Fruit fly (Drosophila melanogaster) whole organism, embryonic: ENCODE data around the gene pbl.

Experiments
- Aef1 ChIP-seq: fragments of 200-800 bp; sonication (Bioruptor generic); IDR thresholded peaks from 3 replicates; pipeline ENCODE4 v1.3.6; 2022; ENCODE audit warnings: missing biosample characterization, missing genetic modification characterization
- CG10543 ChIP-seq: fragments of 200-800 bp; sonication (Bioruptor generic); optimal IDR thresholded peaks from 3 replicates; lab custom pipeline; 2017; ENCODE audit warnings: missing biosample characterization, mild to moderate bottlenecking, missing genetic modification characterization, moderate library complexity
- CG11398 ChIP-seq: fragments of 200-800 bp; sonication (Bioruptor generic); optimal IDR thresholded peaks from 2 replicates; lab custom pipeline; 2016; ENCODE audit warnings: missing biosample characterization, missing genetic modification characterization
- CG11695 ChIP-seq: fragments of 200-800 bp; sonication (Bioruptor generic); IDR thresholded peaks from 3 replicates; pipeline ENCODE4 v1.3.6; 2022; ENCODE audit warnings: missing biosample characterization, missing genetic modification characterization
- CG12104 ChIP-seq: fragments of 200-800 bp; sonication (Bioruptor generic); optimal IDR thresholded peaks from 3 replicates; lab custom pipeline; 2016; ENCODE audit warnings: missing biosample characterization, missing genetic modification characterization
- CG12236 ChIP-seq: fragments of 200-800 bp; sonication (Bioruptor generic); optimal IDR thresholded peaks from 2 replicates; lab custom pipeline; 2016; ENCODE audit warnings: missing biosample characterization, missing genetic modification characterization
- CG13287 ChIP-seq: fragments of 200-800 bp; sonication (Bioruptor generic); IDR thresholded peaks from 2 replicates; pipeline ENCODE4 v1.3.6; 2022; ENCODE audit warnings: missing biosample characterization, missing genetic modification characterization; ENCODE audit not compliant: partially characterized antibody
- CG13894 ChIP-seq: fragments of 200-800 bp; sonication (Bioruptor generic); optimal IDR thresholded peaks from 3 replicates; lab custom pipeline; 2018; ENCODE audit warnings: missing biosample characterization, mild to moderate bottlenecking, missing genetic modification characterization, moderate library complexity
- CG14014 ChIP-seq: fragments of 200-800 bp; sonication (Bioruptor generic); IDR thresholded peaks from 2 replicates; pipeline ENCODE4 v1.3.6; 2022; ENCODE audit warnings: missing biosample characterization, missing genetic modification characterization
- CG15011 ChIP-seq: fragments of 200-800 bp; sonication (Bioruptor generic); optimal IDR thresholded peaks from 3 replicates; lab custom pipeline; 2018; ENCODE audit warnings: missing biosample characterization, mild to moderate bottlenecking, missing genetic modification characterization
- CG16779 ChIP-seq: fragments of 200-800 bp; sonication (Bioruptor generic); IDR thresholded peaks from 2 replicates; pipeline ENCODE4 v1.3.6; 2022; ENCODE audit warnings: missing biosample characterization, missing genetic modification characterization
- CG17359 ChIP-seq: fragments of 200-800 bp; sonication (Bioruptor generic); optimal IDR thresholded peaks from 3 replicates; lab custom pipeline; 2018; ENCODE audit warnings: missing biosample characterization, mild to moderate bottlenecking, missing genetic modification characterization, moderate library complexity
- CG17361 ChIP-seq: fragments of 200-800 bp; sonication (Bioruptor generic); IDR thresholded peaks from 3 replicates; pipeline ENCODE4 v1.3.6; 2022; ENCODE audit warnings: missing biosample characterization, missing genetic modification characterization
- CG2712 ChIP-seq: fragments of 200-800 bp; optimal IDR thresholded peaks from 3 replicates; lab custom pipeline; 2019; ENCODE audit warnings: missing biosample characterization, mild to moderate bottlenecking, missing genetic modification characterization, moderate library complexity
- CG32772 ChIP-seq: fragments of 200-800 bp; sonication (Bioruptor generic); IDR thresholded peaks from 2 replicates; pipeline ENCODE4 v1.3.6; 2022; ENCODE audit warnings: missing biosample characterization, missing genetic modification characterization
- CG34376 ChIP-seq: fragments of 200-800 bp; sonication (Bioruptor generic); optimal IDR thresholded peaks from 2 replicates; lab custom pipeline; 2018; ENCODE audit warnings: missing biosample characterization, mild to moderate bottlenecking, missing genetic modification characterization
- CG6254 ChIP-seq: fragments of 200-800 bp; sonication (Bioruptor generic); optimal IDR thresholded peaks from 3 replicates; lab custom pipeline; 2017; ENCODE audit warnings: mild to moderate bottlenecking, missing biosample characterization, missing genetic modification reagents, missing genetic modification characterization
- CG6272 ChIP-seq: fragments of 200-800 bp; sonication (Bioruptor generic); IDR thresholded peaks from 2 replicates; pipeline ENCODE4 v1.3.6; 2022; ENCODE audit warnings: missing biosample characterization, missing genetic modification characterization
- CG7839 ChIP-seq: fragments of 200-800 bp; sonication (Bioruptor generic); optimal IDR thresholded peaks from 3 replicates; lab custom pipeline; 2018; ENCODE audit warnings: missing biosample characterization, mild to moderate bottlenecking, missing genetic modification characterization, moderate library complexity
- CG7928 ChIP-seq: fragments of 200-800 bp; sonication (Bioruptor generic); optimal IDR thresholded peaks from 2 replicates; lab custom pipeline; 2017; ENCODE audit warnings: missing biosample characterization, mild to moderate bottlenecking, missing genetic modification characterization
- CG8089 ChIP-seq: fragments of 200-800 bp; sonication (Bioruptor generic); optimal IDR thresholded peaks from 3 replicates; lab custom pipeline; 2016; ENCODE audit warnings: missing biosample characterization, missing genetic modification characterization
- CG8924 ChIP-seq: fragments of 200-800 bp; optimal IDR thresholded peaks from 3 replicates; lab custom pipeline; 2019; ENCODE audit warnings: missing biosample characterization, mild to moderate bottlenecking, missing genetic modification characterization, moderate library complexity
- CG9876 ChIP-seq: fragments of 200-800 bp; sonication (Bioruptor generic); optimal IDR thresholded peaks from 2 replicates; lab custom pipeline; 2016; ENCODE audit warnings: missing biosample characterization, missing genetic modification characterization
- CHES-1-like ChIP-seq: fragments of 200-800 bp; sonication (Bioruptor generic); optimal IDR thresholded peaks from 2 replicates; lab custom pipeline; 2016; ENCODE audit warnings: missing biosample characterization, missing genetic modification characterization
- Dbx ChIP-seq: fragments of 200-800 bp; sonication (Bioruptor generic); IDR thresholded peaks from 3 replicates; pipeline ENCODE4 v1.3.6; 2022; ENCODE audit warnings: missing biosample characterization, missing genetic modification characterization
- Dref ChIP-seq: fragments of 200-800 bp; sonication (Bioruptor generic); IDR thresholded peaks from 2 replicates; pipeline ENCODE4 v1.3.6; 2022; ENCODE audit warnings: missing biosample characterization, missing genetic modification characterization
- E2f1 ChIP-seq: fragments of 200-800 bp; sonication (Bioruptor generic); IDR thresholded peaks from 2 replicates; pipeline ENCODE4 v1.3.6; 2022; ENCODE audit warnings: missing biosample characterization, missing genetic modification characterization
- Eip74EF ChIP-seq, 2 experiments: fragments of 200-800 bp in 1 of 2; fragments of >200 bp in 1 of 2; sonication (Bioruptor generic) in 1 of 2; optimal IDR thresholded peaks; 2 replicates each; lab custom pipeline; 2017 to 2019; ENCODE audit warnings: missing biosample characterization in 2 of 2, missing genetic modification characterization in 2 of 2, mild to moderate bottlenecking in 1 of 2, moderate library complexity in 1 of 2
- Fer2 ChIP-seq: fragments of 200-800 bp; sonication (Bioruptor generic); optimal IDR thresholded peaks from 2 replicates; lab custom pipeline; 2018; ENCODE audit warnings: missing biosample characterization, mild to moderate bottlenecking, missing genetic modification characterization, moderate library complexity
- H15 ChIP-seq: fragments of 200-800 bp; sonication (Bioruptor generic); IDR thresholded peaks from 3 replicates; pipeline ENCODE4 v1.3.6; 2022; ENCODE audit warnings: missing biosample characterization, missing genetic modification characterization
- Hr39 ChIP-seq: fragments of >200 bp; optimal IDR thresholded peaks from 2 replicates; lab custom pipeline; 2017
- Neu2 ChIP-seq: fragments of 200-800 bp; sonication (Bioruptor generic); optimal IDR thresholded peaks from 3 replicates; lab custom pipeline; 2016; ENCODE audit warnings: missing biosample characterization, missing genetic modification characterization, borderline replicate concordance
- Sox100B ChIP-seq: fragments of 200-800 bp; sonication (Bioruptor generic); optimal IDR thresholded peaks from 3 replicates; lab custom pipeline; 2018; ENCODE audit warnings: missing biosample characterization, mild to moderate bottlenecking, missing genetic modification characterization
- cas ChIP-seq: fragments of 200-800 bp; sonication (Bioruptor generic); IDR thresholded peaks from 2 replicates; pipeline ENCODE4 v1.3.6; 2022; ENCODE audit warnings: missing biosample characterization, missing genetic modification characterization
- caup ChIP-seq: fragments of 200-800 bp; sonication (Bioruptor generic); optimal IDR thresholded peaks from 3 replicates; lab custom pipeline; 2017; ENCODE audit warnings: missing biosample characterization, mild to moderate bottlenecking, missing genetic modification characterization, moderate library complexity; ENCODE audit not compliant: severe bottlenecking
- crol ChIP-seq: fragments of 200-800 bp; sonication (Bioruptor generic); IDR thresholded peaks from 2 replicates; pipeline ENCODE4 v1.3.6; 2022; ENCODE audit warnings: missing biosample characterization, missing genetic modification characterization
- crp ChIP-seq, 2 experiments: fragments of 200-800 bp; sonication (Bioruptor generic); optimal IDR thresholded peaks; 2 replicates in 1 of 2; 3 replicates in 1 of 2; lab custom pipeline; 2017; ENCODE audit warnings: missing biosample characterization in 2 of 2, missing genetic modification characterization in 2 of 2, mild to moderate bottlenecking in 1 of 2, moderate library complexity in 1 of 2
- fd102C ChIP-seq: fragments of 200-800 bp; sonication (Bioruptor generic); optimal IDR thresholded peaks from 2 replicates; lab custom pipeline; 2018; ENCODE audit warnings: missing biosample characterization, mild to moderate bottlenecking, missing genetic modification characterization, moderate library complexity
- fd96Cb ChIP-seq: fragments of 200-800 bp; sonication (Bioruptor generic); optimal IDR thresholded peaks from 2 replicates; lab custom pipeline; 2018; ENCODE audit warnings: missing biosample characterization, mild to moderate bottlenecking, missing genetic modification characterization, moderate library complexity
- gsb ChIP-seq: fragments of 200-800 bp; sonication (Bioruptor generic); IDR thresholded peaks from 2 replicates; pipeline ENCODE4 v1.3.6; 2022; ENCODE audit warnings: missing biosample characterization, missing genetic modification characterization
- hkb ChIP-seq, 2 experiments: fragments of 200-800 bp in 1 of 2; fragments of >200 bp in 1 of 2; sonication (Bioruptor generic) in 1 of 2; IDR thresholded peaks in 1 of 2; optimal IDR thresholded peaks in 1 of 2; 2 replicates each; pipeline versions ENCODE4 v1.3.6 to Lab custom; 2017 to 2022; ENCODE audit warnings: missing biosample characterization in 1 of 2, missing genetic modification characterization in 1 of 2
- lmd ChIP-seq: fragments of 200-800 bp; sonication (Bioruptor generic); IDR thresholded peaks from 2 replicates; pipeline ENCODE4 v1.3.6; 2022; ENCODE audit warnings: missing biosample characterization, missing genetic modification characterization
- lola ChIP-seq, 3 experiments: fragments of >200 bp in 2 of 3; fragments of 200-800 bp in 1 of 3; sonication (Bioruptor generic) in 1 of 3; optimal IDR thresholded peaks; 2 replicates each; lab custom pipeline; 2017 to 2019; ENCODE audit warnings: missing biosample characterization in 3 of 3, missing genetic modification characterization in 3 of 3, mild to moderate bottlenecking in 1 of 3, moderate library complexity in 1 of 3
- pum ChIP-seq: fragments of 200-800 bp; sonication (Bioruptor generic); optimal IDR thresholded peaks from 2 replicates; lab custom pipeline; 2016; ENCODE audit warnings: missing biosample characterization, missing genetic modification characterization
- rib ChIP-seq: fragments of 200-800 bp; sonication (Bioruptor generic); IDR thresholded peaks from 2 replicates; pipeline ENCODE4 v1.3.6; 2022; ENCODE audit warnings: missing biosample characterization, missing genetic modification characterization
- sqz ChIP-seq: fragments of 200-800 bp; sonication (Bioruptor generic); optimal IDR thresholded peaks from 3 replicates; lab custom pipeline; 2018; ENCODE audit warnings: missing biosample characterization, mild to moderate bottlenecking, missing genetic modification characterization
- tap ChIP-seq: fragments of 200-800 bp; optimal IDR thresholded peaks from 3 replicates; lab custom pipeline; 2019; ENCODE audit warnings: missing biosample characterization, mild to moderate bottlenecking, missing genetic modification characterization, moderate library complexity
- zfh1 ChIP-seq: fragments of 200-800 bp; sonication (Bioruptor generic); IDR thresholded peaks from 3 replicates; pipeline ENCODE4 v1.3.6; 2022; ENCODE audit warnings: missing biosample characterization, missing genetic modification characterization

The pbl gene

dm6 chr3L:7860634-7861431, 50.9 kb downstream of the pbl start (continued):
- TF ChIP-seq hkb (optimal IDR thresholded peaks at IDR 0.05; lab: Kevin White, UChicago) (no peak), hkb (GFP tag; IDR thresholded peaks at IDR 0.05; lab: Robert Waterston, UW) (peak; percentile 62), CG34376 (GFP tag; lab: Kevin White, UChicago) (peak; percentile 21), CG32772 (GFP tag; lab: Robert Waterston, UW) (peak; percentile 33; the same call in 1 of the 2 replicates), CG12236 (GFP tag; lab: Kevin White, UChicago) (no peak), cas (GFP tag; lab: Robert Waterston, UW) (no peak), CG15011 (GFP tag; lab: Kevin White, UChicago) (no peak), CG17361 (peak; percentile 40; the same call in 1 of the 3 replicates), CG7839 (tag; lab: Kevin White, UChicago) (peak; percentile 72), CG13287 (GFP tag; lab: Robert Waterston, UW) (no peak), lmd (GFP tag; lab: Robert Waterston, UW) (peak; percentile 75), Eip74EF (GFP tag; optimal IDR thresholded peaks at IDR 0.05; lab: Kevin White, UChicago) (peak in 1 of 2 experiments; percentile 48), lola (GFP tag; optimal IDR thresholded peaks at IDR 0.05; lab: Kevin White, UChicago) (peak in 1 of 3 experiments; percentile 20), CG11695 (GFP tag; lab: Robert Waterston, UW) (peak; percentile 66; the same call in 2 of the 3 replicates), caup (peak; percentile 3), CG13894 (no peak), CG6272 (no peak), CG2712 (tag; lab: Kevin White, UChicago) (peak; percentile 70), Sox100B (GFP tag; lab: Kevin White, UChicago) (no peak), CG6254 (GFP tag; lab: Kevin White, UChicago) (no peak), CG10543 (GFP tag; lab: Kevin White, UChicago) (peak; percentile 29), crp (GFP tag; optimal IDR thresholded peaks at IDR 0.05; lab: Kevin White, UChicago) (no peak), CG11398 (GFP tag; lab: Kevin White, UChicago) (no peak), sqz (GFP tag; lab: Kevin White, UChicago) (no peak), crol (GFP tag; lab: Robert Waterston, UW) (peak; percentile 70), Dref (GFP tag; lab: Robert Waterston, UW) (no peak), Dbx (GFP tag; lab: Robert Waterston, UW) (no peak), tap (no peak), Hr39 (lab: Kevin White, UChicago) (no peak), CG9876 (GFP tag; lab: Kevin White, UChicago) (no peak), gsb (GFP tag; lab: Robert Waterston, UW) (peak; percentile 71), CHES-1-like (GFP tag; lab: Kevin White, UChicago) (peak; percentile 26), E2f1 (GFP tag; lab: Robert Waterston, UW) (0 out of 2 replicates have a peak, but pooled peaks have one; percentile 41), CG8924 (tag; lab: Kevin White, UChicago) (peak; percentile 36), pum (GFP tag; lab: Kevin White, UChicago) (peak; percentile 26), CG7928 (no peak), Aef1 (GFP tag; lab: Robert Waterston, UW) (peak; percentile 26; the same call in 1 of the 3 replicates), CG17359 (tag; lab: Kevin White, UChicago) (no peak), H15 (GFP tag; lab: Robert Waterston, UW) (no peak), rib (GFP tag; lab: Robert Waterston, UW) (no peak), CG16779 (peak; percentile 39; the same call in 1 of the 2 replicates), CG12104 (no peak), fd102C (GFP tag; lab: Kevin White, UChicago) (no peak), CG8089 (GFP tag; lab: Kevin White, UChicago) (no peak), fd96Cb (tag; lab: Kevin White, UChicago) (no peak), Fer2 (no peak), zfh1 (peak; percentile 62; the same call in 2 of the 3 replicates), Neu2 (GFP tag; lab: Kevin White, UChicago) (no peak), CG14014 (GFP tag; lab: Robert Waterston, UW) (peak; percentile 77)
